Fruit fly (Drosophila melanogaster) whole organism, embryonic: ENCODE data around the gene CG14105.

Source experiments
- CG11504 ChIP-seq: fragments of 200-800 bp; sonication (Bioruptor generic); optimal IDR thresholded peaks from 3 replicates; lab custom pipeline; 2019; ENCODE audit warnings: missing biosample characterization, mild to moderate bottlenecking, missing genetic modification characterization, moderate library complexity
- CG12236 ChIP-seq: fragments of 200-800 bp; sonication (Bioruptor generic); optimal IDR thresholded peaks from 2 replicates; lab custom pipeline; 2016; ENCODE audit warnings: missing biosample characterization, missing genetic modification characterization
- CG3995 ChIP-seq: fragments of 200-800 bp; sonication (Bioruptor generic); optimal IDR thresholded peaks from 3 replicates; lab custom pipeline; 2016; ENCODE audit warnings: missing biosample characterization, missing genetic modification characterization
- CG6272 ChIP-seq: fragments of 200-800 bp; sonication (Bioruptor generic); IDR thresholded peaks from 2 replicates; pipeline ENCODE4 v1.3.6; 2022; ENCODE audit warnings: missing biosample characterization, missing genetic modification characterization
- CG9876 ChIP-seq: fragments of 200-800 bp; sonication (Bioruptor generic); optimal IDR thresholded peaks from 2 replicates; lab custom pipeline; 2016; ENCODE audit warnings: missing biosample characterization, missing genetic modification characterization
- Dfd ChIP-seq, 2 experiments: fragments of >200 bp; optimal IDR thresholded peaks; 2 replicates each; lab custom pipeline; 2017; ENCODE audit warnings: missing biosample characterization in 2 of 2, missing genetic modification characterization in 2 of 2
- lola ChIP-seq, 3 experiments: fragments of >200 bp in 2 of 3; fragments of 200-800 bp in 1 of 3; sonication (Bioruptor generic) in 1 of 3; optimal IDR thresholded peaks; 2 replicates each; lab custom pipeline; 2017 to 2019; ENCODE audit warnings: missing biosample characterization in 3 of 3, missing genetic modification characterization in 3 of 3, mild to moderate bottlenecking in 1 of 3, moderate library complexity in 1 of 3

dm6 chr3L:13440370-13440960 is 14.0 kb upstream of the CG14105 start, which contains the start of the genes CG10140 and CG14109:
- TF ChIP-seq CG12236 (GFP tag; lab: Kevin White, UChicago) (no peak), lola (GFP tag; optimal IDR thresholded peaks at IDR 0.05; lab: Kevin White, UChicago) (no peak), CG3995 (no peak), CG9876 (GFP tag; lab: Kevin White, UChicago) (no peak), CG11504 (no peak), CG6272 (GFP tag; lab: Robert Waterston, UW) (no peak), Dfd (GFP tag; optimal IDR thresholded peaks at IDR 0.05; lab: Kevin White, UChicago) (no peak)
